Fruit fly (Drosophila melanogaster): ENCODE measurements around the gene Cpr78Cc.
A peak's percentile ranks its signal among the peaks of the same experiment; 100 is the strongest.

Gene Cpr78Cc

DNA sequence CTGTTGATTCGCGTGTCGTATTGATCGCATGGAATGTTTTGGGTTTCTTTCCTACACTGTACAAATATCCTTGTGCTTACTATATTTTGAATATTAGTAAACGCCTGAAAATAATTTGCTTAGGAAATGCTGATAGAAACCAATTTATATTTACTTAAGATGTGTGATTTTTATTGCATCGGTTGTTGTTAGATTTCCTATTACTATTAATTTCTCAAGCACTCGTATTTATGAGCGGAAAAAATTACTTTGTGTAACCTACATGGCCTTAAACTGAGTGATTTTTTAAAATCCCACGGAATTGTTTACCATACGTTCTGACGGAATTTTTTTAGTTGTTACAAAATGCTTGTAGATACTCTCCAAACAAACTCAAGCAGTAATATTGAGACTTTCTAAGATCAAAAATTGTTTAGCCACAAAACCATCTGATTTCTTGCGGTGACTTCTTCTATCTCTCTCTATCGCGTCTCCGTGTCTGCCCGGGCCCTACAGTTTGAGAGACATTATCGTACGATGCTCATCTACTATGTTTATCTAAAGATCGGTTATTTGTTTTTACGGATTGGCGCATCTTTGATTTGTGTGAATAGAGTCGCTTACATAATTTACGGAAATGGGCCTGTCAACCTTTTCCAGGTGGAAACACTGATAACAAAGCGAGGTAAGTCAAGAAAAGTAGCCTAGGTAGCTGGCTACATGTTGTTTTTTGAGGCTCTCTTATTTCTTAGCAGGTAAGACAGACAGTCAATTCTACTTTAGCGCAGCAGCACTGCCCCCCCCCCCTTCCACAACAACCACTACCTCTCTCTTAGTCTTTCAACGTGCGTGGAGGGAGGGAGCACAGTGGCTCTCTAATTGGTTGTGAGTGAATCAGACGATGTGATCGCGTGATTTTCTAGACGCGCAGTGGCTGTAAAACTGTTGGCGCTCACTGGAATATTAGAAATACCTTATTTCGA lies 23.8 kb upstream of the Cpr78Cc start (continued):
- TF ChIP-seq Ets96B (tag; optimal IDR thresholded peaks at IDR 0.05) (no peak), CG4318 (GFP tag; optimal IDR thresholded peaks at IDR 0.05) (no peak), Gug (GFP tag; IDR thresholded peaks at IDR 0.05) (no peak), CG1621 (tag; optimal IDR thresholded peaks at IDR 0.05) (no peak), CG6808 (GFP tag; optimal IDR thresholded peaks at IDR 0.05) (peak; percentile 34), CG15336 (GFP tag; IDR thresholded peaks at IDR 0.05) (no peak), Hr39 (GFP tag; optimal IDR thresholded peaks at IDR 0.05) (peak; percentile 62), Eip93F (GFP tag; optimal IDR thresholded peaks at IDR 0.05) (no peak), spab (GFP tag; optimal IDR thresholded peaks at IDR 0.05) (no peak), vri (GFP tag; optimal IDR thresholded peaks at IDR 0.05) (no peak), lz (GFP tag; optimal IDR thresholded peaks at IDR 0.05) (peak; percentile 51), fd85E (GFP tag; optimal IDR thresholded peaks at IDR 0.05) (no peak), Ets21C (GFP tag; optimal IDR thresholded peaks at IDR 0.05) (peak; percentile 48), Lpt (GFP tag; optimal IDR thresholded peaks at IDR 0.05) (no peak), dsx (GFP tag; optimal IDR thresholded peaks at IDR 0.05; ENCODE audit: poor library complexity, severe bottlenecking) (peak; percentile 20), cyc (GFP tag; optimal IDR thresholded peaks at IDR 0.05) (peak; percentile 54), esn (GFP tag; optimal IDR thresholded peaks at IDR 0.05) (peak; percentile 68), topi (GFP tag; optimal IDR thresholded peaks at IDR 0.05) (peak; percentile 53), CG6854 (GFP tag; optimal IDR thresholded peaks at IDR 0.05) (no peak), CG3919 (GFP tag; optimal IDR thresholded peaks at IDR 0.05) (peak; percentile 23), Sox14 (GFP tag; optimal IDR thresholded peaks at IDR 0.05) (peak; percentile 28), dac (GFP tag; optimal IDR thresholded peaks at IDR 0.05) (no peak), OdsH (GFP tag; optimal IDR thresholded peaks at IDR 0.05) (peak; percentile 7), fkh (GFP tag; optimal IDR thresholded peaks at IDR 0.05) (peak; percentile 81), Sox102F (GFP tag; optimal IDR thresholded peaks at IDR 0.05) (peak; percentile 41), CG3032 (tag; optimal IDR thresholded peaks at IDR 0.05) (peak; percentile 10), svp (GFP tag) (peak; percentile 83), CG32006 (GFP tag; optimal IDR thresholded peaks at IDR 0.05) (no peak), CG34406 (GFP tag; optimal IDR thresholded peaks at IDR 0.05) (peak; percentile 13), Smox (GFP tag; optimal IDR thresholded peaks at IDR 0.05) (peak; percentile 49), CG6792 (GFP tag; optimal IDR thresholded peaks at IDR 0.05) (peak; percentile 5), ss (GFP tag; optimal IDR thresholded peaks at IDR 0.05) (peak in 1 of 2 experiments; percentile 50), eg (GFP tag; IDR thresholded peaks at IDR 0.05) (peak; percentile 42; the same call in 1 of the 3 replicates), Hr38 (GFP tag; optimal IDR thresholded peaks at IDR 0.05) (no peak), CG8119 (GFP tag; IDR thresholded peaks at IDR 0.05) (no peak), Sox15 (GFP tag; optimal IDR thresholded peaks at IDR 0.05) (peak; percentile 6), CG11762 (GFP tag; optimal IDR thresholded peaks at IDR 0.05; ENCODE audit: insufficient read depth) (no peak), CG6276 (GFP tag; optimal IDR thresholded peaks at IDR 0.05) (no peak), achi (GFP tag; optimal IDR thresholded peaks at IDR 0.05) (peak; percentile 28), CG6163 (GFP tag; IDR thresholded peaks at IDR 0.05) (0 out of 3 replicates have a peak, but pooled peaks have one; percentile 18), CG11294 (GFP tag; IDR thresholded peaks at IDR 0.05) (no peak)
